Worm (Caenorhabditis elegans): ENCODE data around the gene R07G3.8.
A peak's percentile ranks its signal among the peaks of the same experiment; 100 is the strongest.

R07G3.8 gene

DNA sequence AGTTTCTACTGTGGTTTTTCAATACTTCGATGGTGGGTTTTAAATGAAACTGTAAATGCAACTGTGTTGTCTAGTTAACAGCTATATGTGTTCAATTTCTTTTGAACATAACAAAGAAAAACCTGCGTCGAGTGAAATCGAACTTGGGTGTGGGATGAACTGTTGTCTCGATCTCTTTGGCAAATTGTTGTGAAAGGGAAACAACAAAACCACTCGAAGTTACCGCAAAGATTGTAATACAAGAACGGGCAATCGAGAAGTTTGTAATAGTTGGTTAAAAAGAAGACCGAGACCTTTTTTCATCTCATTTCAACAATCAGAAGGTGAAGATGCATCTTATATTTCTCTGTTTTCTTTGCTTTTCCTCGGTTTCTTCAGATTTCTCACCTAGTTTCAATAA is 12.4 kb downstream of the R07G3.8 start, which contains the start of gene lips-17:
lips-17 (plus strand) TSS at position 301 of the 400 bp plus-strand sequence.
- no peak for TF ChIP-seq dao-5 (tag; optimal IDR thresholded peaks at IDR 0.05)

DNA sequence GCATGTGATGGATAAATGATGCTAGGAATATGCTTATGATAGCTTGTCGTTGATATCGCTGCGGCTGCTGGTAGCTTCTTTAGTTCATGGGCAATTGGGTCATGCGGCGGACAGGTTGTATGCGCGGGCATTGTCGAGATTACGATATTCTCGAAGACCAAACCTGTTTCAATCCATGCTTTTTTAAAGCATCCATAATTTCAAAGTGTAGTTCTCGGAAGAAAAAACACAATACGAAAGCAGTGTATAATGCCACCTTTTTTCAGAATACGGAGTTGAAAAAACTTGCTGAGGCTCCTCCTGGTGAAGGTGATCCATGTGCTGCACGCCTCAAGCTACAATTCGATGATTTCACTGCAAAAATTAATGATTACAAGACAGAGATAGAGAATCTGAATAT is 15.0 kb downstream of the R07G3.8 start, which contains the start of gene osm-8:
osm-8 (minus strand) TSS at position 101 of the 400 bp plus-strand sequence.
- no peak for TF ChIP-seq W03F9.2 (tag; optimal IDR thresholded peaks at IDR 0.05)
- no peak for TF ChIP-seq him-1 (tag; optimal IDR thresholded peaks at IDR 0.05)
- TF ChIP-seq dao-5 (tag; optimal IDR thresholded peaks at IDR 0.05): no peak

DNA sequence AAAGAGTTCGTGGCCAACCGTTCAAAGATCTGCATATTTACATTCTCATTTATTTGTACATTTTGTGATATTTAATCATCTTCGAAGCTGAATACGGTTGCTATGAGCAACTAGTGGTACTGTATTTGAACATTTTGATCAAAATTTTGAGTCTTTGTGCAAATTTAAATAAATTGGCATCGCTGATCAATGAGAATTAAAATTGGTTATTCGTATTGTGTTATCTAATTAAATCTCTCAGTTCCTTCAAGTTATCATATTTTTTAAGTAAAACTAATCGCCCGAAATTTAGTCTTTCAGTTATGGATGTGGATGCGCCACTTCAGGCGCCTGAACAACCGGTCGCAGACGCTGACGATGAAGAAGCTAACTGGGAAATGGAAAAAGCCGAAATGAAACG is 21.0 kb downstream of the R07G3.8 start, which contains the start of gene npp-21:
npp-21 (plus strand) TSS at position 301 of the 400 bp plus-strand sequence.
- no peak for TF ChIP-seq dao-5 (tag; optimal IDR thresholded peaks at IDR 0.05)
- no peak for TF ChIP-seq him-1 (tag; optimal IDR thresholded peaks at IDR 0.05)
- no peak for TF ChIP-seq W03F9.2 (tag; optimal IDR thresholded peaks at IDR 0.05)

DNA sequence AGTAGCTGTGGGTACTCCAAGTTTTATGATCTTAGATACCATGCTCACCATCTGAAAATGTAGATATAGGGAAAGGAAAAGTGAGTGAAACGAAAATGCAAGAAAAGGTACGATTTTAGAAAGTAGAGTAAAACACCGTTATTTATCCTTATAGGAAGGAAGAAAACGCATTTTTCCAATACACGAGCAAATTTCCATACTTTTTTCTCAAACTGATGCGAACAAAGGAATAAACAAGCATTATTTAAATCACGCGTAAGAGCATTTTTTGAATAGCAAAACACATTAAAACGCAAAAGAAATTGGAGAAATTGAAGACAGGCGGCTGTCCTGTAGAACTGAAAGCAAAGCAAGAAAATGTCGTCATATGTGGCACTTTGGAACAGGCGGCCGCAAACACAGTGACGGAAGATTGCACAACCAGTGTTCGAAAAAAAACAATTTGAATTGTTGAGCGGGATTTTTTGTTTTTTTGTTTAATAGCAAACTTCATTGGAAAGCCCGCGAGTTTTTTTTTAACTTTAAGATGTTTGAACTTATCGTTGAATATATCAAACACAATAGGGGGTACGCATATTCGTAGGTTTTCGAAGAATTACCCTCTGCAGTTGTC is 21.5 kb downstream of the R07G3.8 start, which contains the start of gene pgam-5:
pgam-5 (minus strand) TSS at position 51 of the 613 bp plus-strand sequence.
- no peak for TF ChIP-seq W03F9.2 (tag; optimal IDR thresholded peaks at IDR 0.05)
- TF ChIP-seq dao-5 (tag; optimal IDR thresholded peaks at IDR 0.05): no peak

DNA sequence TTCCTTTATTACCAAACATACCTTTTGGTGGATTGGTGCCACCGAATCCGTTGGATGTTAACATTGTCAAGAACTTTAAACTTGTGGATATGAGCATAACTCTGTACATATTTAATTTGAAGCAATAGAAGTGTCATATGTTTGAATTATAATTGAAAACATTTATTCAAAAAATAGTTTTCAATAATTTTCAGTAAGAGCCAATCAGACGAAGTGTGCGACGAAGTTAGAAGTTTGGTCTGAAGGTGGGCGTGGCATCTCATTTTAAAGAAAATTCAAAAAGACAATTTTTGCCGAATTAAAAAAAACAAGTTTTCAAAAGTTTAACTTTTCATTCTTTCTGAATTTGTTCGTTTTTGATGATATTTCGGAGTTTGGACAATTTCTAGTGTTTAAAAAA is 25.5 kb downstream of the R07G3.8 start, which contains the start of gene syd-1:
syd-1 (minus strand) TSS at position 101 of the 400 bp plus-strand sequence.
- no peak for TF ChIP-seq W03F9.2 (tag; optimal IDR thresholded peaks at IDR 0.05)
- TF ChIP-seq him-1 (tag; optimal IDR thresholded peaks at IDR 0.05): no peak
- no peak for TF ChIP-seq dao-5 (tag; optimal IDR thresholded peaks at IDR 0.05)

DNA sequence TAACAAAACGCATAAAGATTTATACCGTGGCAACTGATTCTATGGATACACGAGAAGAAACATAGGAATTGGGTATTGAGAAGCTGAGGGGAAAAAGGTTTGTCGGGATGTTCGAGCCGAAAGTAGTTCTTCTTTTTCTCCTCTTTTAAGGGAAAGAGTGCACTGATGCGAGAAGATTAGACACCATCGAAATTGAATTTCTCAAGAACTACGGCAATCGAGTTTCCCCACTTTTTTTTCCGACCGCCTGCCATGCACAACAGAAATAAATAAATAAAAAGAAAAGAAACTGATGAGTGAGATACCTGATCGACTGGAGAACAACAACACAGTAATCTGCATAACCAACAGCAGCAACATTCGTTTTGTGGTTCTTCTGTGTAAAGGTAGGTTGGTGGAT is 26.1 kb downstream of the R07G3.8 start:
- no peak for TF ChIP-seq him-1 (tag; optimal IDR thresholded peaks at IDR 0.05)
- TF ChIP-seq dao-5 (tag; optimal IDR thresholded peaks at IDR 0.05): no peak
- no peak for TF ChIP-seq W03F9.2 (tag; optimal IDR thresholded peaks at IDR 0.05)

DNA sequence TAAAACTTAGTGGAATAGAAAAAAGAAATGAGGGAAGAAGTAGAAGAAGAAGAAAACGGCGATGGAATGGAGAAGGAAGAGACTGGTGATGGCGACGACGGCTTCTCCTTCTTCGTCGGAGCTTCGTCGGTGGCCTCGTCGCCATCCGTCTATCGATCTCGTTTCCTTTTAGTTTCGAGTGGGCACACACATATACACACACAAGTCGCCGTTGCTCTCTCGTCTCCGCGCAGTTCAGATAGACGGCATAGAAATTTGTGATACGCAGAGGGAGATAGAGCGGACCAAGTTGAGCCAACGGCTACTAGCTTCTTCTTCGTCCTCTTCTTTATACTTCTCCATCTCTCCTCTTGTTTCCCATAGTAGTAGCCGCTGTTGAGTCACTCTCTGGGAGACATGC is 27.1 kb downstream of the R07G3.8 start:
- TF ChIP-seq him-1 (tag; optimal IDR thresholded peaks at IDR 0.05): peak; percentile 21
- no peak for TF ChIP-seq dao-5 (tag; optimal IDR thresholded peaks at IDR 0.05)

DNA sequence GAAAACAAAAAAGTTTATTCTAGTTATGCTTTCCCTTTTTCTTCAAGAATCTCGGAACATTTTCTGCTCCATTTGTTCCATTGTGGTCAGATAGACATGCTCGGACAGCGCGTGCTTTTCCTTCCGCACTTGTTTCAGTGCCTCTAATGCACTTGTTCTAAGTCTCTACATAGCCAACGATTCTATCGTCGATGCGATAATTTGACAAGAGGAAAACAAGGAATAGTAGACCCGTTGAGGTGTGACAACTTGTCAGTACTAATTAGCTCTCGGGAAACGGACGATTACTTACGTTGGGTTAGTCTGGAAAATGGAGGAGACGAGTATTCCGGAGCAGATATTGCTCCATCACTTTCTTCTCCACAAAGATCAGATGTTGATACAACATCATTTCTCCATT is 32.0 kb downstream of the R07G3.8 start:
- TF ChIP-seq him-1 (tag; optimal IDR thresholded peaks at IDR 0.05): no peak
- no peak for TF ChIP-seq dao-5 (tag; optimal IDR thresholded peaks at IDR 0.05)
- TF ChIP-seq W03F9.2 (tag; optimal IDR thresholded peaks at IDR 0.05): no peak

DNA sequence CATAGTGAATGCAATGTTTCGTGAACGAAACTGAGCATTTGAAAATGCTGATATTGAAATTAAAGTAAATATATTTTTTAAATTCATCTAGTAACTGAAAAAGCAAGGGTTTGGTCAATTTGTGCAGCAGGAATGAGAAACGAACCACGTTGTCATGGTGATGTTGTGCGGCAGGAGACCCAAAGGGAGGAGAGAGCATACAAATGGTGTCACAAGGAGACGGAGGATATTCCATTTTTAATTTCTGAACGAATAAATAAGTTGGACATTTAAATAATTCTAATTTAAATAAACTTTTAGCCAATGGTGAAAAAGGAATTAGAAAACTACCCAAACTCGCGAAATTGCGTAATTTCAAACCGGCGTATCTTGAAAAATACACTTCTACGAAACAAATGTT is 36.8 kb downstream of the R07G3.8 start, which contains the start of gene mks-3:
mks-3 (minus strand) TSS at position 101 of the 400 bp plus-strand sequence.
- no peak for TF ChIP-seq him-1 (tag; optimal IDR thresholded peaks at IDR 0.05)
- no peak for TF ChIP-seq W03F9.2 (tag; optimal IDR thresholded peaks at IDR 0.05)
- TF ChIP-seq dao-5 (tag; optimal IDR thresholded peaks at IDR 0.05): no peak

DNA sequence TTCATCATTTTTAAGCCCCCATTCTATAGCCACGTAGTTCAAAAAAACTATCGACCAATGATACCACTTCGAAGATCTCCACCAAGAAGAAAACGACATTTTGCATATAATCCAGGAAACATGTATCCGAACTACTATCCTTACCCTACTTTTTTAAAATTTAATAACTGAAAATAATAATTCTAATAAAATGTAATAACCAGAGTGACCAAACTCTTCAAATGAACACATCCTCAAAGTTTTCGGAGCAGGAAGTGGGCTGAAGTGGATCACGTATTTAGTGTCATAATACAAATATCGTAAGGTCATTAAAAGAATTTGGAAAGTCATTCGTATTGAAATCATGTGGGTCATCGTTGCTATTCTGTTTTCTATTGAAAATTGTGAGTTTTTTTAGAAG is 42.9 kb downstream of the R07G3.8 start, which contains the start of gene F35D2.6:
F35D2.6 (plus strand) TSS at position 301 of the 400 bp plus-strand sequence.
- TF ChIP-seq him-1 (tag; optimal IDR thresholded peaks at IDR 0.05): no peak
- TF ChIP-seq dao-5 (tag; optimal IDR thresholded peaks at IDR 0.05): no peak
- TF ChIP-seq W03F9.2 (tag; optimal IDR thresholded peaks at IDR 0.05): no peak

DNA sequence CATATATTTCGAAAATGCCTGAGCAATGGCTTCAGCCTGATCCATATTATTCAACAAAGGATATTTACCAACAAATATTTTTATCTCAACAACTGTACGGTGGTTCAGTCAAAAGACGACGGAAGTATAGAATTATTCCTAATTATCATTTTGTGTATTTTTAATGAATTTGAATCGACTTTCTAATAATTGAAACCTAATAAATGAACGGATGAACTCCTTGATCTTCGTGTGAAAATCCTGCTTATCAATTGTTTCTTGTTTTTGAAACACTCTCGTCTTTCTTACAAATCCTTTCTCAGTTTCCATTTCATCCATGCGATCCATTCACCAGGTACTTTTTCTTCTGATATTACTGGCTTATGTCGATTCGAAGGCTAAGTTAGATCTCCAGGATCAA is 44.7 kb downstream of the R07G3.8 start, which contains the start of gene F35D2.1:
F35D2.1 (plus strand) TSS at position 301 of the 400 bp plus-strand sequence.
- TF ChIP-seq dao-5 (tag; optimal IDR thresholded peaks at IDR 0.05): no peak
- TF ChIP-seq W03F9.2 (tag; optimal IDR thresholded peaks at IDR 0.05): no peak
- no peak for TF ChIP-seq him-1 (tag; optimal IDR thresholded peaks at IDR 0.05)

DNA sequence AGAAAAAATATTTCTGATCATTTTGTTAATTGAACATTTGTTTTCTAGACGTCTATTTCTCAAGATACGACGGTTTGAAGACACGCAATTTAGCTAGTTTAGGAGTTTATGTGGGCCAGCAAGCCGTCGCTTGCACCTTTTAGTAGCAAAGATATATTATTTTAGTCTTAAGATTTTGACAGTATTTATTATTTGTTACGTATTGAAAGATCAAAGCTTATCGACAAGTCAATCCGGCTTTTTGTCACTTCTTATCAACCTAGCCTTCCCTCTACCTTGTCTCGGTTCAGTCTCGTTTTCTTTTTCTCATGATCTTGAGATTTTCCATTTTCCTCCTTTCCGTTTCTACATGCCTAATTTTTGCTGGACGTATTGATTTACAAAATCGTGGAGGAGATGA is 46.2 kb downstream of the R07G3.8 start, which contains the start of gene F35D2.2:
F35D2.2 (plus strand) TSS at position 301 of the 400 bp plus-strand sequence.
- no peak for TF ChIP-seq W03F9.2 (tag; optimal IDR thresholded peaks at IDR 0.05)
- TF ChIP-seq dao-5 (tag; optimal IDR thresholded peaks at IDR 0.05): no peak
- TF ChIP-seq him-1 (tag; optimal IDR thresholded peaks at IDR 0.05): no peak

DNA sequence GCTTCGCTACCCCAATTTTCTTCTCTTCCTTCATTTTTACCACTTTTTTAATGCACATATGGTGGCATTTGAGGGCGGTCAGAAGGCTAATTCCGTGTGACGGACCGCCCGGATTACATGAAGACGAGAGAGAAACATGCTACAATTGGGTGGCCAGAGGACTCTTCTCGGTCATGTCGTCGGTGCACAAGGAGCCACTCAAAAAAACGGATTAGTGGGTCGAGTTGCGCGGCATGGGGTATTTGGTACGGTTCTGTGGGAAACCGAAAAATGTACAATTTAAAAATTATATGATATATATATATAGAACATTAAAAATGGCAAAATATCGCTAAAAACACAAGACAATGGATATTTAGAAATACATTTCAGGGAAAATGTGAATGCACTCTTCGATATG is 49.5 kb downstream of the R07G3.8 start:
- TF ChIP-seq dao-5 (tag; optimal IDR thresholded peaks at IDR 0.05) (no peak), him-1 (tag; optimal IDR thresholded peaks at IDR 0.05) (no peak), W03F9.2 (tag; optimal IDR thresholded peaks at IDR 0.05) (no peak)

DNA sequence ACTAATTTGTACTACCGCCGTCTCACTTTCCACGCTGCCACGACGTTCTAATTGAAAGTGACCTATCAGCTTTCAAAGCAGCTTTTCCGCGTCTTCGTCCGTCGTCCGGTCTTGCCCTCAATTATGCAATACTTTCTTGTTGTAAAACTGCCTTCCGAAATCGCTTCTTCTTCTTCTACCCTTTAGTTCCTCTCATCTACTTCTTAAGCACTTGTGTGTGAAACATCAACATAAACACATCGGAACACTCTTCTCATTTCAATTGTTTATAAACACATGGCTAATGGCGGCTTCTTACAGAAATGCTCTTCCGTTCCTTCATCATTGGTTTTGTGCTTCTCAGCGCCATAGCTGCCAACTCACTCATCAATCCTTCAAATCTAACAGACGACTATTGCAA is 50.0 kb downstream of the R07G3.8 start, which contains the start of gene F35D2.3:
F35D2.3 (plus strand) TSS at position 301 of the 400 bp plus-strand sequence.
- no peak for TF ChIP-seq dao-5 (tag; optimal IDR thresholded peaks at IDR 0.05)
- TF ChIP-seq W03F9.2 (tag; optimal IDR thresholded peaks at IDR 0.05): no peak
- TF ChIP-seq him-1 (tag; optimal IDR thresholded peaks at IDR 0.05): no peak
